Worm (Caenorhabditis elegans) whole organism, L2 larva: ENCODE measurements around the gene blos-4.
A peak's percentile ranks its signal among the peaks of the same experiment; 100 is the strongest.

Experiments used
- C34F6.9 ChIP-seq: fragments of 150-350 bp; optimal IDR thresholded peaks from 2 replicates; lab custom pipeline; 2014; ENCODE audit warnings: missing biosample characterization, missing genetic modification characterization
- F13H6.1 ChIP-seq: sonication (generic microtip); optimal IDR thresholded peaks from 2 replicates; lab custom pipeline; 2016; ENCODE audit warnings: missing genetic modification characterization, missing compliant biosample characterization
- R02D3.7 ChIP-seq: fragments of 150-350 bp; optimal IDR thresholded peaks from 2 replicates; lab custom pipeline; 2014; ENCODE audit warnings: missing biosample characterization, missing genetic modification characterization
- Y55F3AM.14 ChIP-seq: fragments of 200-800 bp; sonication (Bioruptor generic); optimal IDR thresholded peaks from 2 replicates; lab custom pipeline; 2018; ENCODE audit warnings: mild to moderate bottlenecking, missing genetic modification characterization, missing compliant biosample characterization
- ZK546.5 ChIP-seq: sonication (generic microtip); optimal IDR thresholded peaks from 2 replicates; lab custom pipeline; 2017; ENCODE audit warnings: missing biosample characterization, missing genetic modification characterization
- alr-1 ChIP-seq: fragments of 150-350 bp; optimal IDR thresholded peaks from 2 replicates; lab custom pipeline; 2014; ENCODE audit warnings: missing biosample characterization, missing genetic modification characterization
- aly-2 ChIP-seq: fragments of 150-350 bp; optimal IDR thresholded peaks from 2 replicates; lab custom pipeline; 2014; ENCODE audit warnings: missing biosample characterization, missing genetic modification characterization
- ama-1 ChIP-seq: fragments of 150-350 bp; optimal IDR thresholded peaks from 2 replicates; lab custom pipeline; 2018; ENCODE audit warnings: inconsistent platforms
- blmp-1 ChIP-seq: sonication (generic microtip); optimal IDR thresholded peaks from 2 replicates; lab custom pipeline; 2017; ENCODE audit warnings: missing genetic modification characterization, mild to moderate bottlenecking, missing compliant biosample characterization, antibody characterized with exemption, moderate library complexity; ENCODE audit not compliant: insufficient read depth
- ceh-16 ChIP-seq: fragments of 150-350 bp; optimal IDR thresholded peaks from 2 replicates; lab custom pipeline; 2014; ENCODE audit warnings: missing biosample characterization, missing genetic modification characterization
- ceh-82 ChIP-seq: fragments of 150-350 bp; optimal IDR thresholded peaks from 2 replicates; lab custom pipeline; 2014; ENCODE audit warnings: missing biosample characterization, missing genetic modification characterization
- crh-2 ChIP-seq: sonication (generic microtip); optimal IDR thresholded peaks from 2 replicates; lab custom pipeline; 2017; ENCODE audit warnings: missing biosample characterization, missing genetic modification characterization
- dmd-4 ChIP-seq: sonication (generic microtip); optimal IDR thresholded peaks from 2 replicates; lab custom pipeline; 2017; ENCODE audit warnings: missing biosample characterization, missing genetic modification characterization
- egl-27 ChIP-seq: sonication (generic microtip); optimal IDR thresholded peaks from 3 replicates; lab custom pipeline; 2017; ENCODE audit warnings: missing biosample characterization, missing genetic modification reagents, missing genetic modification characterization
- elt-1 ChIP-seq: fragments of 150-350 bp; optimal IDR thresholded peaks from 2 replicates; lab custom pipeline; 2014; ENCODE audit warnings: missing biosample characterization, missing genetic modification characterization
- elt-3 ChIP-seq: sonication (generic microtip); optimal IDR thresholded peaks from 2 replicates; lab custom pipeline; 2017; ENCODE audit warnings: missing biosample characterization, missing genetic modification characterization
- fos-1 ChIP-seq: fragments of 150-350 bp; optimal IDR thresholded peaks from 2 replicates; lab custom pipeline; 2014; ENCODE audit warnings: missing biosample characterization, missing genetic modification characterization
- lin-13 ChIP-seq: fragments of 150-350 bp; optimal IDR thresholded peaks from 2 replicates; lab custom pipeline; 2014; ENCODE audit warnings: missing biosample characterization, missing genetic modification reagents, missing genetic modification characterization
- lin-39 ChIP-seq: fragments of 150-350 bp; optimal IDR thresholded peaks from 2 replicates; lab custom pipeline; 2014; ENCODE audit warnings: missing biosample characterization, missing genetic modification reagents, missing genetic modification characterization
- lsy-2 ChIP-seq, 2 experiments: fragments of 150-350 bp in 1 of 2; sonication (generic microtip) in 1 of 2; optimal IDR thresholded peaks; 2 replicates each; lab custom pipeline; 2014 to 2017; ENCODE audit warnings: missing biosample characterization in 2 of 2, missing genetic modification characterization in 2 of 2
- mab-5 ChIP-seq: fragments of 150-350 bp; optimal IDR thresholded peaks from 2 replicates; lab custom pipeline; 2014; ENCODE audit warnings: missing biosample characterization, missing genetic modification characterization
- mbf-1 ChIP-seq: sonication (generic microtip); optimal IDR thresholded peaks from 2 replicates; lab custom pipeline; 2017; ENCODE audit warnings: missing biosample characterization, missing genetic modification characterization
- mdl-1 ChIP-seq, 2 experiments: fragments of 150-350 bp in 1 of 2; sonication (generic microtip) in 1 of 2; optimal IDR thresholded peaks; 2 replicates each; lab custom pipeline; 2017; ENCODE audit warnings: missing biosample characterization in 2 of 2, missing genetic modification characterization in 2 of 2
- nhr-10 ChIP-seq: sonication (generic microtip); optimal IDR thresholded peaks from 2 replicates; lab custom pipeline; 2017; ENCODE audit warnings: missing biosample characterization, missing genetic modification characterization
- nhr-11 ChIP-seq: fragments of 150-350 bp; optimal IDR thresholded peaks from 2 replicates; lab custom pipeline; 2014; ENCODE audit warnings: missing biosample characterization, missing genetic modification characterization
- nhr-12 ChIP-seq: fragments of 150-350 bp; optimal IDR thresholded peaks from 2 replicates; lab custom pipeline; 2014; ENCODE audit warnings: missing biosample characterization, missing genetic modification characterization
- nhr-129 ChIP-seq: fragments of 150-350 bp; optimal IDR thresholded peaks from 2 replicates; lab custom pipeline; 2014; ENCODE audit warnings: missing biosample characterization, missing genetic modification characterization
- nhr-21 ChIP-seq: fragments of 150-350 bp; optimal IDR thresholded peaks from 2 replicates; lab custom pipeline; 2014; ENCODE audit warnings: missing biosample characterization, missing genetic modification characterization
- nhr-23 ChIP-seq: fragments of 150-350 bp; optimal IDR thresholded peaks from 2 replicates; lab custom pipeline; 2014; ENCODE audit warnings: missing biosample characterization, missing genetic modification reagents, missing genetic modification characterization
- nhr-25 ChIP-seq: fragments of 150-350 bp; sonication (generic microtip); optimal IDR thresholded peaks from 3 replicates; lab custom pipeline; 2014; ENCODE audit warnings: missing biosample characterization, missing genetic modification characterization
- nhr-6 ChIP-seq: fragments of 150-350 bp; optimal IDR thresholded peaks from 2 replicates; lab custom pipeline; 2014; ENCODE audit warnings: missing biosample characterization, missing genetic modification characterization
- nhr-77 ChIP-seq: fragments of 150-350 bp; optimal IDR thresholded peaks from 2 replicates; lab custom pipeline; 2014; ENCODE audit warnings: missing biosample characterization, missing genetic modification characterization
- peb-1 ChIP-seq: fragments of 150-350 bp; optimal IDR thresholded peaks from 2 replicates; lab custom pipeline; 2014; ENCODE audit warnings: missing biosample characterization, missing genetic modification characterization
- sem-4 ChIP-seq: fragments of 150-350 bp; optimal IDR thresholded peaks from 2 replicates; lab custom pipeline; 2014; ENCODE audit warnings: missing biosample characterization, missing genetic modification reagents, missing genetic modification characterization
- skn-1 ChIP-seq: sonication (generic microtip); optimal IDR thresholded peaks from 2 replicates; lab custom pipeline; 2017; ENCODE audit warnings: missing biosample characterization, missing genetic modification characterization
- sma-3 ChIP-seq: sonication (generic microtip); optimal IDR thresholded peaks from 2 replicates; lab custom pipeline; 2016; ENCODE audit warnings: missing genetic modification reagents, missing genetic modification characterization, missing compliant biosample characterization
- sma-9 ChIP-seq, 2 experiments: fragments of 150-350 bp in 1 of 2; sonication (generic microtip) in 1 of 2; optimal IDR thresholded peaks; 2 replicates each; lab custom pipeline; 2014 to 2016; ENCODE audit warnings: missing genetic modification characterization in 2 of 2, mild to moderate bottlenecking in 1 of 2, missing biosample characterization in 1 of 2, missing compliant biosample characterization in 1 of 2, missing genetic modification reagents in 1 of 2, moderate library complexity in 1 of 2
- unc-39 ChIP-seq: fragments of 150-350 bp; optimal IDR thresholded peaks from 2 replicates; lab custom pipeline; 2014; ENCODE audit warnings: missing biosample characterization, missing genetic modification characterization
- unc-55 ChIP-seq: fragments of 150-350 bp; sonication (generic microtip); optimal IDR thresholded peaks from 3 replicates; lab custom pipeline; 2014; ENCODE audit warnings: missing biosample characterization, missing genetic modification reagents, missing genetic modification characterization
- unc-62 ChIP-seq: fragments of 150-350 bp; optimal IDR thresholded peaks from 2 replicates; lab custom pipeline; 2014; ENCODE audit warnings: missing biosample characterization, missing genetic modification reagents, missing genetic modification characterization
- ztf-1 ChIP-seq: fragments of 200-800 bp; sonication (Bioruptor generic); conservative IDR thresholded peaks from 2 replicates; pipeline ENCODE4 v1.3.6; 2022; ENCODE audit warnings: missing genetic modification characterization, missing compliant biosample characterization
- ztf-11 ChIP-seq: sonication (generic microtip); optimal IDR thresholded peaks from 2 replicates; lab custom pipeline; 2017; ENCODE audit warnings: missing biosample characterization, missing genetic modification characterization
- ztf-4 ChIP-seq: fragments of 150-350 bp; optimal IDR thresholded peaks from 2 replicates; lab custom pipeline; 2014; ENCODE audit warnings: missing biosample characterization, missing genetic modification characterization

The blos-4 gene

ce11 chrII:6262222-6262621 lies 17.2 kb downstream of the blos-4 start, which contains the start of gene F13H8.12:
Gene F13H8.12 (plus strand): TSS chrII:6262522.
- TF ChIP-seq alr-1 (tag; lab: Kevin White, UChicago) (no peak), fos-1 (tag; lab: Kevin White, UChicago) (no peak), skn-1 (tag; lab: Kevin White, UChicago) (no peak), peb-1 (no peak), nhr-6 (tag; lab: Kevin White, UChicago) (no peak), nhr-23 (tag; lab: Kevin White, UChicago) (no peak), ztf-1 (GFP tag; lab: Robert Waterston, UW) (no peak)

DNA sequence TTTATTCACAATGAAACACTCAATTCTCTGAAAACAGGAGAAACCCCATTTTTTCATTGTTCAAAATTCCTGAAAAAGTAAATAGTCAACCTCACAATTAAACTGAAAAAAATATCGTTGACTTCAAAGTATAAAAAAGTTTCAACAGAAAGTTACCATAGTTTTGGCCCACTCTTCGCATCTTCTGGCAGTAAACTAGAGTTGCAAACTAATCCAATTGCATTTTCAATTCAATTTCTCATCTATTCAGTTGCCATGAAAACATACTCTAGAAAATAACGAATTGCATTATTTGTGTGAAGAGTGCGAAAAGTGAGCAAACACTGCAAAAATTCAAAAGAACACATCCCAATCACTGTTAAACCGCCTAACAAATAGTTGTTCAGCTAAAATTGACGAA lies 18.6 kb downstream of the blos-4 start, which contains the start of gene F13H8.3:
Gene F13H8.3, plus strand, starts transcription at position 301 of the 400 bp plus-strand sequence.
- TF ChIP-seq fos-1 (tag; lab: Kevin White, UChicago) (no peak), lsy-2 (tag; optimal IDR thresholded peaks at IDR 0.05; lab: Kevin White, UChicago) (no peak), sma-9 (GFP tag; optimal IDR thresholded peaks at IDR 0.05; lab: Kevin White, UChicago) (no peak), sma-9 (tag; optimal IDR thresholded peaks at IDR 0.05; lab: Kevin White, UChicago) (no peak), lin-39 (tag; lab: Kevin White, UChicago) (no peak), mbf-1 (tag; lab: Kevin White, UChicago) (no peak), nhr-21 (no peak), nhr-25 (tag; lab: Kevin White, UChicago) (no peak), elt-1 (no peak), ceh-16 (tag; lab: Kevin White, UChicago) (no peak), lin-13 (GFP tag; lab: Kevin White, UChicago) (no peak), ama-1 (no peak)

ce11 chrII:6267983-6268382 lies 22.9 kb downstream of the blos-4 start, which contains the start of gene F13H8.8:
Gene F13H8.8 (minus strand): TSS chrII:6268083.
- TF ChIP-seq unc-62 (GFP tag; lab: Kevin White, UChicago) = no peak
- no peak for TF ChIP-seq nhr-77 (tag; lab: Kevin White, UChicago)
- no peak for TF ChIP-seq alr-1 (tag; lab: Kevin White, UChicago)
- TF ChIP-seq elt-3 = no peak
- TF ChIP-seq dmd-4 = no peak
- TF ChIP-seq R02D3.7 (tag; lab: Kevin White, UChicago) = no peak
- no peak for TF ChIP-seq ztf-1 (GFP tag; lab: Robert Waterston, UW)
- no peak for TF ChIP-seq sem-4 (tag; lab: Kevin White, UChicago)
- TF ChIP-seq C34F6.9 (tag; lab: Kevin White, UChicago) = no peak
- TF ChIP-seq mdl-1 (tag; optimal IDR thresholded peaks at IDR 0.05; lab: Kevin White, UChicago) = no peak
- no peak for TF ChIP-seq lsy-2 (tag; optimal IDR thresholded peaks at IDR 0.05; lab: Kevin White, UChicago)
- no peak for TF ChIP-seq F13H6.1 (tag; lab: Kevin White, UChicago)
- no peak for TF ChIP-seq ztf-4
- TF ChIP-seq peb-1 = no peak

DNA sequence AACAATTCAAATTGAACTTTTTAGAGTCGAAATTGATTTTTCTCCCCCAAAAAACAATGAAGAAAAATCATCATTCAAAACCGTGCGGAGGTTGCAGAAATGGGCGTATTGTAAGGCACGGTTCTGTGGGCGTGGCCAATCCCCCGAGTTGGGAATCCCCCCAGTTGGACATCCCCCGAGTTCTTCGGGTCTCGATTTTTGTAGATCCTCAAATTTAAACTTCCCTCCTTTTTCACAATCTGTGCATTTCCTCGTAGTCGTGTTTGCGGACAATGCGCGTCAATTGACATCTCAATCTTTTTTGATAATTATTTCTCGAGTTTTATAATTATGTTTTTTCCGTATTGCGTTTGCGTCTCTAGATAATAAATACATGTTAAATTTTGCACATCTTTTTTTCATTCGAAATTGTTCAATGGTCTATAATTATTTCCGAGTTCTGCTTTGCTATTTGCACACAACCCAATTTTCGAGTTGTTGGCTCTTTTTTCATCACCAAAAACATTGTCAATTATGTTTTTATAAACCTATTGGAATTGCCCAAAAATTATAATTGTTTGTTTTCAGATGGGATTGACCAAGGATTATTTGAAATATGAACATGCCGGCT lies 24.9 kb downstream of the blos-4 start, which contains the start of gene F13H8.2:
Gene F13H8.2, plus strand, starts transcription at position 560 of the 610 bp plus-strand sequence.
- TF ChIP-seq ztf-1 (GFP tag; lab: Robert Waterston, UW) = no peak
- TF ChIP-seq Y55F3AM.14 (GFP tag; lab: Kevin White, UChicago) = no peak
- no peak for TF ChIP-seq dmd-4
- TF ChIP-seq sma-9 (GFP tag; optimal IDR thresholded peaks at IDR 0.05; lab: Kevin White, UChicago) = peak; percentile 87
- TF ChIP-seq sma-9 (tag; optimal IDR thresholded peaks at IDR 0.05; lab: Kevin White, UChicago) = no peak
- no peak for TF ChIP-seq ztf-11 (tag; lab: Kevin White, UChicago)
- no peak for TF ChIP-seq elt-1
- peak; percentile 2 for TF ChIP-seq egl-27
- TF ChIP-seq mab-5 (tag; lab: Kevin White, UChicago) = peak; percentile 71
- TF ChIP-seq mbf-1 (tag; lab: Kevin White, UChicago) = no peak
- no peak for TF ChIP-seq ztf-4
- no peak for TF ChIP-seq nhr-12 (tag; lab: Kevin White, UChicago)
- no peak for TF ChIP-seq unc-39
- TF ChIP-seq R02D3.7 (tag; lab: Kevin White, UChicago) = no peak
- TF ChIP-seq mdl-1 (tag; optimal IDR thresholded peaks at IDR 0.05; lab: Kevin White, UChicago) = no peak
- no peak for TF ChIP-seq ceh-82
- TF ChIP-seq alr-1 (tag; lab: Kevin White, UChicago) = no peak
- TF ChIP-seq nhr-10 = no peak
- no peak for TF ChIP-seq nhr-11 (tag; lab: Kevin White, UChicago)
- TF ChIP-seq ZK546.5 (tag; lab: Kevin White, UChicago) = no peak
- no peak for TF ChIP-seq nhr-6 (tag; lab: Kevin White, UChicago)
- peak; percentile 59 for TF ChIP-seq lin-13 (GFP tag; lab: Kevin White, UChicago)
- TF ChIP-seq ama-1 = no peak
- TF ChIP-seq crh-2 (tag; lab: Kevin White, UChicago) = peak; percentile 77
- TF ChIP-seq blmp-1 (tag; lab: Kevin White, UChicago) = peak; percentile 5
- peak; percentile 70 for TF ChIP-seq nhr-129 (tag; lab: Kevin White, UChicago)
- TF ChIP-seq unc-62 (GFP tag; lab: Kevin White, UChicago) = no peak
- TF ChIP-seq unc-55 = peak; percentile 78
- peak; percentile 79 for TF ChIP-seq C34F6.9 (tag; lab: Kevin White, UChicago)
- no peak for TF ChIP-seq nhr-23 (tag; lab: Kevin White, UChicago)
- TF ChIP-seq elt-3 = no peak
- TF ChIP-seq sma-3 (GFP tag; lab: Kevin White, UChicago) = peak; percentile 83
- peak; percentile 82 for TF ChIP-seq F13H6.1 (tag; lab: Kevin White, UChicago)
- TF ChIP-seq ceh-16 (tag; lab: Kevin White, UChicago) = no peak
- peak; percentile 33 for TF ChIP-seq skn-1 (tag; lab: Kevin White, UChicago)
- peak; percentile 52 for TF ChIP-seq sem-4 (tag; lab: Kevin White, UChicago)
- TF ChIP-seq aly-2 (tag; lab: Kevin White, UChicago) = no peak
